Fruit fly (Drosophila melanogaster) whole organism, adult: ENCODE data around the gene idc.

Source experiments
- CG12768 ChIP-seq: fragments of 200-800 bp; sonication (Bioruptor generic); optimal IDR thresholded peaks from 2 replicates; lab custom pipeline; 2017; ENCODE audit warnings: missing biosample characterization, missing genetic modification characterization, mild to moderate bottlenecking, moderate library complexity, missing genetic modification reagents
- CG14711 ChIP-seq: fragments of 200-800 bp; sonication (Bioruptor generic); optimal IDR thresholded peaks from 2 replicates; lab custom pipeline; 2018; ENCODE audit warnings: missing biosample characterization, mild to moderate bottlenecking, missing genetic modification characterization, moderate library complexity
- CG1620 ChIP-seq: fragments of 200-800 bp; sonication (Bioruptor generic); optimal IDR thresholded peaks from 2 replicates; lab custom pipeline; 2016; ENCODE audit warnings: missing biosample characterization, missing genetic modification characterization
- CG5204 ChIP-seq: fragments of 200-800 bp; sonication (Bioruptor generic); optimal IDR thresholded peaks from 2 replicates; lab custom pipeline; 2016; ENCODE audit warnings: missing biosample characterization, missing genetic modification characterization
- CG7101 ChIP-seq: fragments of 200-800 bp; sonication (Bioruptor generic); optimal IDR thresholded peaks from 2 replicates; lab custom pipeline; 2018; ENCODE audit warnings: missing biosample characterization, mild to moderate bottlenecking, missing genetic modification characterization, moderate library complexity
- Clk ChIP-seq: fragments of 200-800 bp; sonication (Bioruptor generic); optimal IDR thresholded peaks from 2 replicates; lab custom pipeline; 2017; ENCODE audit warnings: missing biosample characterization, missing genetic modification characterization
- Crg-1 ChIP-seq: fragments of 200-800 bp; sonication (Bioruptor generic); optimal IDR thresholded peaks from 2 replicates; lab custom pipeline; 2016; ENCODE audit warnings: missing biosample characterization, missing genetic modification characterization
- Hr96 ChIP-seq: fragments of 200-800 bp; sonication (Bioruptor generic); optimal IDR thresholded peaks from 2 replicates; lab custom pipeline; 2016; ENCODE audit warnings: missing biosample characterization, missing genetic modification characterization
- Mnt ChIP-seq: fragments of 200-800 bp; sonication (Bioruptor generic); optimal IDR thresholded peaks from 2 replicates; lab custom pipeline; 2016; ENCODE audit warnings: missing biosample characterization, mild to moderate bottlenecking, missing genetic modification characterization
- bab1 ChIP-seq: fragments of 200-800 bp; sonication (Bioruptor generic); optimal IDR thresholded peaks from 3 replicates; lab custom pipeline; 2019; ENCODE audit warnings: missing biosample characterization, mild to moderate bottlenecking, missing genetic modification characterization, moderate library complexity
- kay ChIP-seq: fragments of 200-800 bp; sonication (Bioruptor generic); peaks from one replicate; lab custom pipeline; 2016; ENCODE audit warnings: missing biosample characterization, missing genetic modification characterization, borderline replicate concordance
- ovo ChIP-seq: fragments of 200-800 bp; sonication (Bioruptor generic); optimal IDR thresholded peaks from 2 replicates; lab custom pipeline; 2016; ENCODE audit warnings: missing biosample characterization, missing genetic modification characterization
- pad ChIP-seq: fragments of 200-800 bp; sonication (Bioruptor generic); optimal IDR thresholded peaks from 3 replicates; lab custom pipeline; 2017; ENCODE audit warnings: missing biosample characterization, missing genetic modification characterization, mild to moderate bottlenecking, moderate library complexity, missing genetic modification reagents
- tj ChIP-seq: fragments of 200-800 bp; sonication (Bioruptor generic); optimal IDR thresholded peaks from 3 replicates; lab custom pipeline; 2017; ENCODE audit warnings: missing biosample characterization, mild to moderate bottlenecking, missing genetic modification characterization, moderate library complexity

- no peak for TF ChIP-seq kay
- TF ChIP-seq Crg-1 = no peak
- TF ChIP-seq Clk = no peak
- no peak for TF ChIP-seq Mnt
- no peak for TF ChIP-seq Hr96
- no peak for TF ChIP-seq CG7101 (tag; lab: Kevin White, UChicago)
- TF ChIP-seq CG1620 (GFP tag; lab: Kevin White, UChicago) = no peak
- TF ChIP-seq tj (GFP tag; lab: Kevin White, UChicago) = no peak
- TF ChIP-seq bab1 (GFP tag; lab: Kevin White, UChicago) = no peak
- TF ChIP-seq CG14711 (tag; lab: Kevin White, UChicago) = no peak
- no peak for TF ChIP-seq pad (GFP tag; lab: Kevin White, UChicago)
- no peak for TF ChIP-seq CG12768 (GFP tag; lab: Kevin White, UChicago)
- no peak for TF ChIP-seq CG5204 (GFP tag; lab: Kevin White, UChicago)
- no peak for TF ChIP-seq ovo (GFP tag; lab: Kevin White, UChicago)
Measured at dm6 chr3R:19995408-19995807, 36.2 kb upstream of the idc start.
